Fruit fly (Drosophila melanogaster): ENCODE measurements around the gene TyrRII.

Gene TyrRII

dm6 chr3R:17701131-17701593 is 35.2 kb upstream of the TyrRII start (continued):
- TF ChIP-seq Hr4 (GFP tag; optimal IDR thresholded peaks at IDR 0.05) (peak; percentile 5), Sox102F (GFP tag; optimal IDR thresholded peaks at IDR 0.05) (peak; percentile 39), CG1621 (tag; optimal IDR thresholded peaks at IDR 0.05) (peak; percentile 12), CG34406 (GFP tag; optimal IDR thresholded peaks at IDR 0.05) (peak; percentile 11), esn (GFP tag; optimal IDR thresholded peaks at IDR 0.05) (no peak), Smox (GFP tag; optimal IDR thresholded peaks at IDR 0.05) (no peak), CG15336 (GFP tag; IDR thresholded peaks at IDR 0.05) (peak; percentile 47; the same call in 1 of the 2 replicates)

- TF ChIP-seq CG8632 (GFP tag; optimal IDR thresholded peaks at IDR 0.05) = peak; percentile 75
- TF ChIP-seq fkh (GFP tag; optimal IDR thresholded peaks at IDR 0.05) = no peak
- TF ChIP-seq net (GFP tag; optimal IDR thresholded peaks at IDR 0.05) = peak; percentile 59
- peak; percentile 69 for TF ChIP-seq CG6792 (GFP tag; optimal IDR thresholded peaks at IDR 0.05)
- TF ChIP-seq CG7368 (GFP tag; optimal IDR thresholded peaks at IDR 0.05) = peak; percentile 53
- TF ChIP-seq Gug (GFP tag; IDR thresholded peaks at IDR 0.05) = no peak
- TF ChIP-seq CG6276 (GFP tag; optimal IDR thresholded peaks at IDR 0.05) = peak; percentile 3
- TF ChIP-seq CG3032 (tag; optimal IDR thresholded peaks at IDR 0.05) = peak; percentile 90
- TF ChIP-seq Hr4 (GFP tag; optimal IDR thresholded peaks at IDR 0.05) = peak; percentile 62
- TF ChIP-seq CG11762 (GFP tag; optimal IDR thresholded peaks at IDR 0.05; ENCODE audit: insufficient read depth) = peak; percentile 52
- peak; percentile 90 for TF ChIP-seq svp (GFP tag)
- peak; percentile 54 to 84 for TF ChIP-seq ss (GFP tag; optimal IDR thresholded peaks at IDR 0.05)
- TF ChIP-seq CG6854 (GFP tag; optimal IDR thresholded peaks at IDR 0.05) = peak; percentile 66
- peak; percentile 75 for TF ChIP-seq CG31627 (GFP tag; optimal IDR thresholded peaks at IDR 0.05)
- TF ChIP-seq CG4318 (GFP tag; optimal IDR thresholded peaks at IDR 0.05) = peak; percentile 34
- TF ChIP-seq CG15336 (GFP tag; IDR thresholded peaks at IDR 0.05) = peak; percentile 47; the same call in 1 of the 2 replicates
- TF ChIP-seq dsx (GFP tag; optimal IDR thresholded peaks at IDR 0.05; ENCODE audit: poor library complexity, severe bottlenecking) = peak; percentile 63
- TF ChIP-seq lz (GFP tag; optimal IDR thresholded peaks at IDR 0.05) = peak; percentile 75
- TF ChIP-seq pdm3 (GFP tag; optimal IDR thresholded peaks at IDR 0.05) = peak; percentile 86
- TF ChIP-seq Eip78C (GFP tag) = peak; percentile 95
- TF ChIP-seq CG9139 (GFP tag; optimal IDR thresholded peaks at IDR 0.05) = peak; percentile 39
- peak; percentile 84 for TF ChIP-seq CG10631 (GFP tag; optimal IDR thresholded peaks at IDR 0.05)
- peak; percentile 87 for TF ChIP-seq acj6 (GFP tag; optimal IDR thresholded peaks at IDR 0.05)
- TF ChIP-seq OdsH (GFP tag; optimal IDR thresholded peaks at IDR 0.05) = peak; percentile 86
- TF ChIP-seq fd85E (GFP tag; optimal IDR thresholded peaks at IDR 0.05) = no peak
- TF ChIP-seq CG32006 (GFP tag; optimal IDR thresholded peaks at IDR 0.05) = peak; percentile 81
- peak; percentile 24 for TF ChIP-seq CG11902 (GFP tag; optimal IDR thresholded peaks at IDR 0.05)
- peak; percentile 77 for TF ChIP-seq spab (GFP tag; optimal IDR thresholded peaks at IDR 0.05)
- peak; percentile 5 for TF ChIP-seq Blimp-1 (GFP tag; optimal IDR thresholded peaks at IDR 0.05)
- TF ChIP-seq CG8319 (GFP tag; optimal IDR thresholded peaks at IDR 0.05) = peak; percentile 66
- peak; percentile 53; the same call in 1 of the 3 replicates for TF ChIP-seq eg (GFP tag; IDR thresholded peaks at IDR 0.05)
- TF ChIP-seq cyc (GFP tag; optimal IDR thresholded peaks at IDR 0.05) = peak; percentile 58
- peak; percentile 81 for TF ChIP-seq CG10669 (GFP tag; optimal IDR thresholded peaks at IDR 0.05)
- peak; percentile 73 for TF ChIP-seq Smox (GFP tag; optimal IDR thresholded peaks at IDR 0.05)
- peak; percentile 49 for TF ChIP-seq CG3919 (GFP tag; optimal IDR thresholded peaks at IDR 0.05)
- TF ChIP-seq CG8119 (GFP tag; IDR thresholded peaks at IDR 0.05) = peak; percentile 74
- peak; percentile 77 for TF ChIP-seq CG34406 (GFP tag; optimal IDR thresholded peaks at IDR 0.05)
- TF ChIP-seq esn (GFP tag; optimal IDR thresholded peaks at IDR 0.05) = peak; percentile 76
- TF ChIP-seq Lpt (GFP tag; optimal IDR thresholded peaks at IDR 0.05) = no peak
- no peak for TF ChIP-seq Hr38 (GFP tag; optimal IDR thresholded peaks at IDR 0.05)
- peak; percentile 35; the same call in 1 of the 2 replicates for TF ChIP-seq CG11294 (GFP tag; IDR thresholded peaks at IDR 0.05)
- peak; percentile 65 for TF ChIP-seq CG6808 (GFP tag; optimal IDR thresholded peaks at IDR 0.05)
- TF ChIP-seq Ets21C (GFP tag; optimal IDR thresholded peaks at IDR 0.05) = peak; percentile 52
- TF ChIP-seq CG6163 (GFP tag; IDR thresholded peaks at IDR 0.05) = no peak
- peak; percentile 55 for TF ChIP-seq topi (GFP tag; optimal IDR thresholded peaks at IDR 0.05)
These were observed 34.2 kb upstream of the TyrRII start for dm6 chr3R:17701971-17702845.
